Fruit fly (Drosophila melanogaster) ovary, adult (tissue): ENCODE results near the gene CG14402.

ENCODE experiments used
- CG17801 ChIP-seq: fragments of 200-800 bp; optimal IDR thresholded peaks from 2 replicates; lab custom pipeline; 2019; ENCODE audit warnings: missing biosample characterization, mild to moderate bottlenecking, missing genetic modification characterization, moderate library complexity; ENCODE audit not compliant: partially characterized antibody

CG14402 gene

dm6 chr2L:20869804-20870295 lies 20.8 kb downstream of the CG14402 start, which contains the start of gene CG14401:
CG14401 (plus strand) TSS chr2L:20869854.
- no peak for TF ChIP-seq CG17801

dm6 chr2L:20874514-20874913 lies 25.4 kb downstream of the CG14402 start:
- no peak for TF ChIP-seq CG17801

DNA sequence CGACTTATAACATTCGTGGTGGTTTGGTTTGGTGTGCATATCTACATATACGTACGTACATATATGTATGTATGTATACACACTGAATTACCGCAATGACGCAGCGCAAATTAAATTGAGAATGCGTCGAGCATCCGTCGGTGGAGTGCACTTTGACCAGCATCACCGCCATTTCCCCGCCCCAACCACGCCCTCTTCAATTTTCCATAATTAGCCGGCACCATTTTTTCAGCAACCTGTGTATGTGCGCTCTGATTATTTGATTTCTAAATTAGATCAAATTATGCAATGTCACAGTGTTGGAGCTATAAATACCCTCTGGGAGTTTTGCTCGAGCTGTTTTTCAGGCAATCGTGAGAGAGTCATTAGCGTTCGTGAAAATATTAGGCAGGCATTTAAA lies 29.0 kb downstream of the CG14402 start:
- no peak for TF ChIP-seq CG17801

DNA sequence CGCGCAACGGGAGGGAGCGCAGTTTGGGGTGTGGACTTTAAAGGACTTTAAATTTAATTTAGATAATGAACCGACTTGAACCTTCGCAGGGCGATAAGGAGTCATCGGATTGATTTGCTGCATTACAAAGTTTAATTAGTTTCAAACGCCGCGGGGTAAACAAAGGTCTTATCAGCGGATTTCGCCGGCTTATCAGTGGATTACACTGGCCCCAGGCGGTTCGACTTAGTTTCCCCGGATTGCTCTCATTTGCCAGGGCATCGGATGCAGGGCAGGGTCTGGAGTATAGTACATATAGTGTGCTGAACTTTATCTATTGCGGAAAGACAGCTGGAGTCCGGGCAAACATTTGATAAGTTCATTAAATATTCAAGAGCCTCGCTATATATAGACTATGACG lies 29.4 kb downstream of the CG14402 start:
- TF ChIP-seq CG17801 = no peak

- TF ChIP-seq CG17801 = no peak
Observed at dm6 chr2L:20879567-20880141, 30.6 kb downstream of the CG14402 start.

- no peak for TF ChIP-seq CG17801
Observed at dm6 chr2L:20880476-20880875, 31.4 kb downstream of the CG14402 start.

DNA sequence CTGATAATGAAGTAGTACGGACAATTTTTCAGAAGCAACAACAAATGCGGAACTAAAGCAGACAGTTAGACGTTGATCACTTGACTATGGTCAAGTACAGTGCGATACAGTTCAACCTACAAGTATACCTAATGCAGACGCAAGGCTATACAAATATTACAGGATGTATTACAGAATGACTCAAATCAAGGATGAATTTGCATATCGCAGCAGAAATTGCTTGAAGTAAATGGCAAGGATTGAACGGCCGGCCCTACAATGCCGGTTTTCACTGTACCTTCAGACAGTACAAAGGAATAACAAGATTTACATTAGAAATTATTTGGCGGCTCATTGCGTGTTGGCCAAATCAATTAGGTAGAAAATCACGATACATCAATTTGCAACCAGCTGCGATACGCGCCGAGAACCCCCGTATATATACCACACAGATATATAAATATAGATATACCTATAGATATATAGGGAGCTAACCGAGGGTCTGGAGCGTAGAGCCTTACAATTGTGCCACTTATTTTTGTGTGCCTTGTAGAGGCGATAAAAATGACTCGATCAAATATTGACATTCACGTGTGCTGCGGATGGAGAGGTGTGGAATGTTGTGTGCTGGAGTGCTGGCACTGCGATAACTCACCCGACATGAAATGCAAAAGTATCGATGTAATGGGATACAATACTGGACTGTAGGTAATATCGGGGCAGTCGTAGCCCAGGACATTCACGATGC lies 32.4 kb downstream of the CG14402 start:
- TF ChIP-seq CG17801 = no peak

DNA sequence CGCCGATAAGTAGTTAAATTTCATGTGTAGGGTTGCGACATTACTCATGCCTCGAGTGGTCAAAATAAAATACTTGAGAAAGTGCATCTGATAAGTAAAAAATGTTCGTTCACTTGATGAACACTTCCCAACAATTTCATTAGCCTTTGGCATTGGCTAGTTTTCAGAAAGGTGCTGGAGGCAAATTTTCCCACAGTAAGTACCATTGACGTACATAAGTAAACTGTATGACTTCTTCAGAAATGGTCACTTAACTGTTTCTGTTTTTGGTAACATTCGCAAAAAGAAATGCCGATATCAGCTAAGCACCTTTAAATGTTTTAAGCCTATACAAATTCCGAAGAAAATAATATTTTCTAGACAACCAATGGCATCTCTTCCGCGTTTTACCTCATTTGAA lies 34.0 kb downstream of the CG14402 start:
- TF ChIP-seq CG17801 = no peak

- no peak for TF ChIP-seq CG17801
Observed at dm6 chr2L:20883624-20884220, 34.6 kb downstream of the CG14402 start.

dm6 chr2L:20885889-20886507 lies 36.9 kb downstream of the CG14402 start:
- TF ChIP-seq CG17801 = no peak

- no peak for TF ChIP-seq CG17801
Observed at dm6 chr2L:20887273-20887672, 38.2 kb downstream of the CG14402 start.

DNA sequence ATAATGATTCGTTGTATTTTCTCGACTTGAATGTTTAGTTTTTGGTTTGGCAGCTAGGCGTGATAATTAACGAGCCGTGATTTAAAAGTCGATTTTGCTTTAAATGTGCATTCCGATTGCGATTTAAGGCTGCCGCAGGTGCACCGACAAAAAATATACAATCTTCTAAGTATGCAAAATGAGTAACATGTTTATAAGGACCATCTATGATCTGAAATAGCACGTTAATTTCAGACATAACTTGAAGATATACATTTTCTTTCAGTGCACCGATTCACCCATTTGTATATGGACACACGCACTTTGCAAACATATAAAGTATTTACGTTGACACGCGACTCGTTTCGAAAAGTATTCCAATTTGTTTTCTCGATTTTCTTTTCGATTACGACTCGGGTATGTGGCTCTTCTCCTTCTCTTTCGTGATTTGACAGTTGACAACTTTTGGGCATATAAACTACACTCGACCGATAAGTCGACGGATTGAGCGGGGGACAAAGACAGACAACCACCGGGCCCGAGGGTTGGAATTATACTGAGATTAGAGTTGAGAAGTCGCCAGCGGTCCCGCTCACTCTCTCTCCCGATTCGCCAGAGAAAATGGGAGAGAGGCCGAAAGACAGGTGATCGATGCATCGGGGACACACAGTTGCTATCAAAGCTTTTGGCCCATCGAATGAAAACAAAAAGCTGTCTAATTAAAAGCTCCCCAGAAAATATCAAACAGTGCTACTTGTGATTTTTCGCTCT lies 40.9 kb downstream of the CG14402 start:
- TF ChIP-seq CG17801 = no peak

DNA sequence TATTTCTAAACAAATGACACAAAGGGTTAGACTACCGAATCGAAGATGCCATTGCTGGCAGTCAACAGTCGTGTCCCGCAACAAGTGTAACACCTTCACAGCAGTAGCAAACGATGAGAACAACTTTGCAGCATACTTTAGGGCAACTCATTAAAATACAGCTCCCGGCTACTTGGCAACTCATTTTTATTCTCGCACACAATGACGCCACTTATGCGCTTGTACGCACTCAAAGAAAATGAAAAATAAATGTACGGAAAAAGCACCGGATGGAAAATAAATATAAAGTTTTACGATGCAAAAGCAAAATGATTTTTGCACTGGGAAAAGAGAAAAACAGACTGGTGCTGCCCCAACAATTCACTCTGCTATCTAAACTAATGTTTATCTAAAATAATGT lies 42.1 kb downstream of the CG14402 start:
- peak; percentile 47 for TF ChIP-seq CG17801

DNA sequence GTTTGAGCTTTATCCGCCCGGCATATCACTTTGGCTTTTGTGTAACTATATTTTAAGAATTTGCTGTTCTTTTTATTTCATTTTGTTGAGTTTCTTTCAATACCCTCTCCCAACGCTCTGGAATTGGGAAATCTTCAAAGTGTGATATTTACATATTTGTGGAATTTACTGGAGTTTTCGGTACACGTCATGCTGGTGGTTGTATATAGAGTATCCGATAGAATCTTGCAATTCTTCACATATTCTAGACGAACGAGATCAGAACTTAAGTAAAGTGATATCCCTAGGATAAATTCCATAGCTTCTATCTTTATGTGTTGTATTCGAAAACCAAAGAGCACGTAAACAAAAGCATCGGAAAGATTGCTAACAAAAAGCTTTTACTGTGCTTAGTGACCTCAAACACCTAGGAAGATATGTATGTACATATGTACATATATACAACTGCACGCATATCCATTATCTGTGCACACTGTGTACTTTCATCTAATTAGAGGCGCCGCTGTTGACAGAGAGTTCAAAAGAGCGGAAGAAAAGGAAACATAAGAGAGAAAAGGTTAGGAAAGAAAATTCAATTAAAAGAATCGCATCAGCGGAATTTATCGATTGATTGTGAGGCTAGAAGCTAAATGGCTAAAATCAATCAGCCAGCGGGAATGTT lies 47.7 kb downstream of the CG14402 start:
- no peak for TF ChIP-seq CG17801

- no peak for TF ChIP-seq CG17801
Observed at dm6 chr2L:20898478-20899075, 49.5 kb downstream of the CG14402 start.
